Worm (Caenorhabditis elegans) whole organism, L4 larva: ENCODE data around the gene F54C9.3.

ENCODE experiments used
- lin-15B ChIP-seq: fragments of 150-350 bp; sonication (generic microtip); optimal IDR thresholded peaks from 3 replicates; lab custom pipeline; 2014; ENCODE audit warnings: missing biosample characterization, missing genetic modification characterization
- nhr-237 ChIP-seq: sonication (generic microtip); optimal IDR thresholded peaks from 2 replicates; lab custom pipeline; 2017; ENCODE audit warnings: missing biosample characterization, missing genetic modification characterization
- nhr-41 ChIP-seq: fragments of 200-800 bp; sonication (Bioruptor generic); IDR thresholded peaks from 2 replicates; pipeline ENCODE4 v1.3.6; 2022; ENCODE audit warnings: missing genetic modification reagents, missing genetic modification characterization, missing compliant biosample characterization
- nhr-76 ChIP-seq: fragments of 150-350 bp; optimal IDR thresholded peaks from 2 replicates; lab custom pipeline; 2014; ENCODE audit warnings: missing biosample characterization, missing genetic modification characterization
- rbr-2 ChIP-seq: sonication (generic microtip); optimal IDR thresholded peaks from 2 replicates; lab custom pipeline; 2016; ENCODE audit warnings: missing genotype, missing genetic modification characterization, missing compliant biosample characterization
- zag-1 ChIP-seq: fragments of 150-350 bp; optimal IDR thresholded peaks from 2 replicates; lab custom pipeline; 2014; ENCODE audit warnings: missing biosample characterization, missing genetic modification characterization
- ztf-11 ChIP-seq: fragments of 150-350 bp; optimal IDR thresholded peaks from 2 replicates; lab custom pipeline; 2014; ENCODE audit warnings: missing biosample characterization, missing genetic modification characterization

DNA sequence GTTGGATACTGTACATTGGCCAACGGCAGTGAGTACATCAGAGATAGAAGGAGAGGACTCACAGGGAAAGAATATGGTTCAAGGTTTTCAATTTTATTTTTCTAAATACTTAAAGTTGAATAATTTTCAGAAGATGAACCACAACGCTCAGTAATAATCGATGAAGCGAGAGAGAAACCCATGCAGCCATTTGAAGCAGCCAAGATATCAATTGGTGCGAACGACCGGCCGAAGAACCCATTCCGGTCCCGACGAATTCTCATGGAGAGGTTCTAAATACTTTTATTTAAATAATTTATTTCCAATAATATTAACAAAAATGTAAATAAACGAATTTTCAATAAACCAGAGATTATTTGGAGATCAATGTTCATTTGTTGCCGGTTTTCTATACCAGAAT lies 33.5 kb upstream of the F54C9.3 start, which contains the start of gene pigg-1:
- TF ChIP-seq lin-15B (tag; lab: Kevin White, UChicago), result no peak
- no peak for TF ChIP-seq nhr-76 (tag; lab: Kevin White, UChicago)
- no peak for TF ChIP-seq ztf-11 (tag; lab: Kevin White, UChicago)
- no peak for TF ChIP-seq zag-1
- TF ChIP-seq rbr-2 (tag; lab: Kevin White, UChicago), result no peak
- TF ChIP-seq nhr-237, result no peak
- TF ChIP-seq nhr-41 (GFP tag; lab: Robert Waterston, UW), result no peak
